Fruit fly (Drosophila melanogaster) whole organism, embryonic: ENCODE results near the gene Bx.

Source experiments
- CG10267 ChIP-seq: fragments of 200-800 bp; sonication (Bioruptor generic); optimal IDR thresholded peaks from 2 replicates; lab custom pipeline; 2018; ENCODE audit warnings: missing biosample characterization, mild to moderate bottlenecking, missing genetic modification characterization, moderate library complexity
- CG13123 ChIP-seq: fragments of 200-800 bp; sonication (Bioruptor generic); optimal IDR thresholded peaks from 2 replicates; lab custom pipeline; 2016; ENCODE audit warnings: missing biosample characterization, missing genetic modification characterization
- CG13424 ChIP-seq: fragments of 200-800 bp; sonication (Bioruptor generic); optimal IDR thresholded peaks from 2 replicates; lab custom pipeline; 2019; ENCODE audit warnings: missing biosample characterization, mild to moderate bottlenecking, missing genetic modification characterization, moderate library complexity
- CG14014 ChIP-seq: fragments of 200-800 bp; sonication (Bioruptor generic); IDR thresholded peaks from 2 replicates; pipeline ENCODE4 v1.3.6; 2022; ENCODE audit warnings: missing biosample characterization, missing genetic modification characterization
- CG15269 ChIP-seq: fragments of 200-800 bp; sonication (Bioruptor generic); optimal IDR thresholded peaks from 2 replicates; lab custom pipeline; 2018; ENCODE audit warnings: missing biosample characterization, mild to moderate bottlenecking, missing genetic modification characterization, moderate library complexity
- CG17186 ChIP-seq: fragments of 200-800 bp; sonication (Bioruptor generic); optimal IDR thresholded peaks from 3 replicates; lab custom pipeline; 2017; ENCODE audit warnings: missing biosample characterization, missing genetic modification reagents, missing genetic modification characterization
- CG17328 ChIP-seq: fragments of 200-800 bp; sonication (Bioruptor generic); IDR thresholded peaks from 2 replicates; pipeline ENCODE4 v1.3.6; 2022; ENCODE audit warnings: missing biosample characterization, missing genetic modification characterization
- CG2712 ChIP-seq: fragments of 200-800 bp; optimal IDR thresholded peaks from 3 replicates; lab custom pipeline; 2019; ENCODE audit warnings: missing biosample characterization, mild to moderate bottlenecking, missing genetic modification characterization, moderate library complexity
- CG31441 ChIP-seq: fragments of 200-800 bp; sonication (Bioruptor generic); IDR thresholded peaks from 2 replicates; pipeline ENCODE4 v1.3.6; 2022; ENCODE audit warnings: missing biosample characterization, missing genetic modification characterization
- CG3847 ChIP-seq: fragments of 200-800 bp; sonication (Bioruptor generic); IDR thresholded peaks from 2 replicates; pipeline ENCODE4 v1.3.6; 2022; ENCODE audit warnings: missing biosample characterization, missing genetic modification characterization
- CG6791 ChIP-seq: fragments of 200-800 bp; sonication (Bioruptor generic); IDR thresholded peaks from 3 replicates; pipeline ENCODE4 v1.3.6; 2022; ENCODE audit warnings: missing biosample characterization, missing genetic modification characterization; ENCODE audit not compliant: partially characterized antibody
- CG7372 ChIP-seq: fragments of 200-800 bp; sonication (Bioruptor generic); IDR thresholded peaks from 2 replicates; pipeline ENCODE4 v1.3.6; 2022; ENCODE audit warnings: missing biosample characterization, missing genetic modification characterization
- CG7963 ChIP-seq: fragments of 200-800 bp; sonication (Bioruptor generic); IDR thresholded peaks from 3 replicates; pipeline ENCODE4 v1.3.6; 2022; ENCODE audit warnings: missing biosample characterization, missing genetic modification characterization; ENCODE audit not compliant: partially characterized antibody
- CG7987 ChIP-seq: fragments of 200-800 bp; sonication (Bioruptor generic); optimal IDR thresholded peaks from 2 replicates; lab custom pipeline; 2018; ENCODE audit warnings: missing biosample characterization, mild to moderate bottlenecking, missing genetic modification characterization, moderate library complexity
- CrebB ChIP-seq: fragments of 200-800 bp; sonication (Bioruptor generic); optimal IDR thresholded peaks from 3 replicates; lab custom pipeline; 2018; ENCODE audit warnings: missing biosample characterization, mild to moderate bottlenecking, missing genetic modification characterization
- D ChIP-seq, 2 experiments: fragments of 200-800 bp in 1 of 2; fragments of >200 bp in 1 of 2; sonication (Bioruptor generic) in 1 of 2; optimal IDR thresholded peaks; 2 replicates in 1 of 2; 3 replicates in 1 of 2; lab custom pipeline; 2017; ENCODE audit warnings: mild to moderate bottlenecking in 1 of 2, missing biosample characterization in 1 of 2, missing genetic modification characterization in 1 of 2, missing genetic modification reagents in 1 of 2
- Elba2 ChIP-seq: fragments of 200-800 bp; sonication (Bioruptor generic); optimal IDR thresholded peaks from 3 replicates; lab custom pipeline; 2016; ENCODE audit warnings: missing biosample characterization, missing genetic modification characterization
- Hr78 ChIP-seq, 2 experiments: fragments of 200-800 bp in 1 of 2; fragments of >200 bp in 1 of 2; sonication (Bioruptor generic) in 1 of 2; optimal IDR thresholded peaks; 2 replicates each; lab custom pipeline; 2017 to 2019; ENCODE audit warnings: missing biosample characterization in 2 of 2, missing genetic modification characterization in 2 of 2, mild to moderate bottlenecking in 1 of 2, moderate library complexity in 1 of 2
- Jarid2 ChIP-seq: fragments of 200-800 bp; sonication (Bioruptor generic); optimal IDR thresholded peaks from 3 replicates; lab custom pipeline; 2017; ENCODE audit warnings: mild to moderate bottlenecking, missing biosample characterization, missing genetic modification reagents, missing genetic modification characterization
- MESR4 ChIP-seq: fragments of 200-800 bp; sonication (Bioruptor generic); optimal IDR thresholded peaks from 2 replicates; lab custom pipeline; 2018; ENCODE audit warnings: missing biosample characterization, mild to moderate bottlenecking, missing genetic modification characterization, moderate library complexity
- Opbp ChIP-seq: fragments of 200-800 bp; sonication (Bioruptor generic); IDR thresholded peaks from 3 replicates; pipeline ENCODE4 v1.3.6; 2022; ENCODE audit warnings: missing biosample characterization, missing genetic modification characterization; ENCODE audit not compliant: partially characterized antibody
- Ravus ChIP-seq: fragments of 200-800 bp; sonication (Bioruptor generic); IDR thresholded peaks from 2 replicates; pipeline ENCODE4 v1.3.6; 2022; ENCODE audit warnings: missing biosample characterization, missing genetic modification characterization
- Sox102F ChIP-seq: fragments of 200-800 bp; sonication (Bioruptor generic); optimal IDR thresholded peaks from 2 replicates; lab custom pipeline; 2018; ENCODE audit warnings: missing biosample characterization, mild to moderate bottlenecking, missing genetic modification characterization, moderate library complexity
- Spps ChIP-seq: fragments of 200-800 bp; sonication (Bioruptor generic); optimal IDR thresholded peaks from 2 replicates; lab custom pipeline; 2018; ENCODE audit warnings: missing biosample characterization, mild to moderate bottlenecking, missing genetic modification characterization
- Taf1 ChIP-seq: fragments of 200-800 bp; sonication (Bioruptor generic); IDR thresholded peaks from 2 replicates; pipeline ENCODE4 v1.3.6; 2022; ENCODE audit warnings: missing biosample characterization, missing genetic modification characterization
- Tbp ChIP-seq: fragments of >200 bp; optimal IDR thresholded peaks from 2 replicates; lab custom pipeline; 2018; ENCODE audit warnings: missing biosample characterization, missing genetic modification characterization
- Vsx1 ChIP-seq: fragments of 200-800 bp; sonication (Bioruptor generic); optimal IDR thresholded peaks from 2 replicates; lab custom pipeline; 2017; ENCODE audit warnings: missing biosample characterization, mild to moderate bottlenecking, missing genetic modification characterization, missing genetic modification reagents
- aop ChIP-seq: fragments of 200-800 bp; sonication (Bioruptor generic); IDR thresholded peaks from 2 replicates; pipeline ENCODE4 v1.3.6; 2022; ENCODE audit warnings: missing biosample characterization, missing genetic modification characterization
- corto ChIP-seq: fragments of 200-800 bp; sonication (Bioruptor generic); optimal IDR thresholded peaks from 2 replicates; lab custom pipeline; 2016; ENCODE audit warnings: missing biosample characterization, mild to moderate bottlenecking, missing genetic modification characterization, moderate library complexity
- croc ChIP-seq: fragments of 200-800 bp; sonication (Bioruptor generic); conservative IDR thresholded peaks from 3 replicates; pipeline ENCODE4 v1.3.6; 2022; ENCODE audit warnings: missing biosample characterization, missing genetic modification characterization
- dm ChIP-seq: fragments of 200-800 bp; sonication (Bioruptor generic); optimal IDR thresholded peaks from 3 replicates; lab custom pipeline; 2016; ENCODE audit warnings: missing biosample characterization, missing genetic modification characterization
- dpn ChIP-seq, 2 experiments: fragments of 200-800 bp; sonication (Bioruptor generic); optimal IDR thresholded peaks; 3 replicates each; lab custom pipeline; 2016; ENCODE audit warnings: missing biosample characterization in 2 of 2, missing genetic modification characterization in 2 of 2
- fd3F ChIP-seq: fragments of 200-800 bp; sonication (Bioruptor generic); optimal IDR thresholded peaks from 2 replicates; lab custom pipeline; 2018; ENCODE audit warnings: missing biosample characterization, mild to moderate bottlenecking, missing genetic modification characterization, moderate library complexity
- hb ChIP-seq: fragments of 200-800 bp; sonication (Bioruptor generic); IDR thresholded peaks from 3 replicates; pipeline ENCODE4 v1.3.6; 2022; ENCODE audit warnings: missing biosample characterization, missing genetic modification characterization; ENCODE audit not compliant: partially characterized antibody
- hbn ChIP-seq: fragments of 200-800 bp; sonication (Bioruptor generic); IDR thresholded peaks from 2 replicates; pipeline ENCODE4 v1.3.6; 2022; ENCODE audit warnings: missing biosample characterization, missing genetic modification characterization; ENCODE audit not compliant: partially characterized antibody
- hkb ChIP-seq, 2 experiments: fragments of 200-800 bp in 1 of 2; fragments of >200 bp in 1 of 2; sonication (Bioruptor generic) in 1 of 2; IDR thresholded peaks in 1 of 2; optimal IDR thresholded peaks in 1 of 2; 2 replicates each; pipeline versions ENCODE4 v1.3.6 to Lab custom; 2017 to 2022; ENCODE audit warnings: missing biosample characterization in 1 of 2, missing genetic modification characterization in 1 of 2
- insv ChIP-seq, 2 experiments: fragments of 200-800 bp; sonication (Bioruptor generic); optimal IDR thresholded peaks; 3 replicates each; lab custom pipeline; 2016 to 2018; ENCODE audit warnings: missing biosample characterization in 2 of 2, missing genetic modification characterization in 2 of 2
- jigr1 ChIP-seq: fragments of 200-800 bp; sonication (Bioruptor generic); IDR thresholded peaks from 3 replicates; pipeline ENCODE4 v1.3.6; 2022; ENCODE audit warnings: missing biosample characterization, missing genetic modification characterization
- odd ChIP-seq: fragments of 200-800 bp; sonication (Bioruptor generic); optimal IDR thresholded peaks from 2 replicates; lab custom pipeline; 2017; ENCODE audit warnings: missing biosample characterization, mild to moderate bottlenecking, missing genetic modification characterization
- pfk ChIP-seq: fragments of 200-800 bp; sonication (Bioruptor generic); optimal IDR thresholded peaks from 2 replicates; lab custom pipeline; 2018; ENCODE audit warnings: missing biosample characterization, mild to moderate bottlenecking, missing genetic modification characterization, moderate library complexity
- pnt ChIP-seq: fragments of 200-800 bp; sonication (Bioruptor generic); optimal IDR thresholded peaks from 3 replicates; lab custom pipeline; 2016; ENCODE audit warnings: missing biosample characterization, missing genetic modification characterization
- prd ChIP-seq, 3 experiments: fragments of >200 bp in 2 of 3; fragments of 200-800 bp in 1 of 3; sonication (Bioruptor generic) in 1 of 3; optimal IDR thresholded peaks in 2 of 3; IDR thresholded peaks in 1 of 3; 2 replicates in 2 of 3; 3 replicates in 1 of 3; pipeline versions ENCODE4 v1.3.6 to Lab custom; 2017 to 2022; ENCODE audit warnings: missing biosample characterization in 1 of 3, missing genetic modification characterization in 1 of 3
- psq ChIP-seq: fragments of 200-800 bp; sonication (Bioruptor generic); optimal IDR thresholded peaks from 2 replicates; lab custom pipeline; 2017; ENCODE audit warnings: missing biosample characterization, missing genetic modification characterization
- pum ChIP-seq: fragments of 200-800 bp; sonication (Bioruptor generic); optimal IDR thresholded peaks from 2 replicates; lab custom pipeline; 2016; ENCODE audit warnings: missing biosample characterization, missing genetic modification characterization
- slbo ChIP-seq: fragments of 200-800 bp; sonication (Bioruptor generic); IDR thresholded peaks from 2 replicates; pipeline ENCODE4 v1.3.6; 2022; ENCODE audit warnings: missing biosample characterization, missing genetic modification characterization
- sna ChIP-seq: fragments of 200-800 bp; sonication (Bioruptor generic); IDR thresholded peaks from 2 replicates; pipeline ENCODE4 v1.3.6; 2022; ENCODE audit warnings: missing biosample characterization, missing genetic modification characterization; ENCODE audit not compliant: partially characterized antibody
- sob ChIP-seq: fragments of 200-800 bp; sonication (Bioruptor generic); IDR thresholded peaks from 2 replicates; pipeline ENCODE4 v1.3.6; 2022; ENCODE audit warnings: missing biosample characterization, missing genetic modification characterization
- sug ChIP-seq: fragments of 200-800 bp; optimal IDR thresholded peaks from 2 replicates; lab custom pipeline; 2019; ENCODE audit warnings: missing biosample characterization, mild to moderate bottlenecking, missing genetic modification characterization, moderate library complexity

Gene Bx

dm6 chrX:18512271-18512679 lies 3.0 kb upstream of the Bx start, which contains the start of gene Ggt-1 (continued):
- TF ChIP-seq CG10267 (tag; lab: Kevin White, UChicago) (no peak), insv (GFP tag; optimal IDR thresholded peaks at IDR 0.05; lab: Kevin White, UChicago) (no peak), corto (GFP tag; lab: Kevin White, UChicago) (no peak), CG7963 (GFP tag; lab: Robert Waterston, UW) (peak; percentile 92), CG17186 (peak; percentile 87), pfk (GFP tag; lab: Kevin White, UChicago) (peak; percentile 94), odd (GFP tag; lab: Kevin White, UChicago) (no peak), Opbp (GFP tag; lab: Robert Waterston, UW) (peak; percentile 93), CG14014 (no peak), Spps (tag; lab: Kevin White, UChicago) (no peak), Hr78 (GFP tag; optimal IDR thresholded peaks at IDR 0.05; lab: Kevin White, UChicago) (peak in 1 of 2 experiments; percentile 9), CG7987 (GFP tag; lab: Kevin White, UChicago) (no peak), prd (optimal IDR thresholded peaks at IDR 0.05; lab: Kevin White, UChicago) (no peak), prd (GFP tag; IDR thresholded peaks at IDR 0.05; lab: Robert Waterston, UW) (no peak), Elba2 (GFP tag; lab: Kevin White, UChicago) (no peak), CG31441 (GFP tag; lab: Robert Waterston, UW) (peak; percentile 23; the same call in 1 of the 2 replicates), Ravus (no peak), Vsx1 (GFP tag; lab: Kevin White, UChicago) (no peak), Jarid2 (GFP tag; lab: Kevin White, UChicago) (peak; percentile 72), dm (GFP tag; lab: Kevin White, UChicago) (no peak), hkb (optimal IDR thresholded peaks at IDR 0.05; lab: Kevin White, UChicago) (no peak), hkb (GFP tag; IDR thresholded peaks at IDR 0.05; lab: Robert Waterston, UW) (peak; percentile 25; the same call in 1 of the 2 replicates), CG2712 (tag; lab: Kevin White, UChicago) (peak; percentile 20), Sox102F (GFP tag; lab: Kevin White, UChicago) (no peak), pum (no peak), CG13123 (GFP tag; lab: Kevin White, UChicago) (no peak), CG6791 (GFP tag; lab: Robert Waterston, UW) (peak; percentile 95), pnt (GFP tag; lab: Kevin White, UChicago) (no peak), CG3847 (GFP tag; lab: Robert Waterston, UW) (0 out of 2 replicates have a peak, but pooled peaks have one; percentile 25), sob (GFP tag; lab: Robert Waterston, UW) (peak; percentile 49; the same call in 1 of the 2 replicates), hb (GFP tag; lab: Robert Waterston, UW) (peak; percentile 94), aop (GFP tag; lab: Robert Waterston, UW) (no peak), sna (GFP tag; lab: Robert Waterston, UW) (peak; percentile 92), Taf1 (GFP tag; lab: Robert Waterston, UW) (no peak), fd3F (GFP tag; lab: Kevin White, UChicago) (no peak), croc (no peak), dpn (GFP tag; optimal IDR thresholded peaks at IDR 0.05; lab: Kevin White, UChicago) (no peak), CG17328 (GFP tag; lab: Robert Waterston, UW) (no peak), hbn (peak; percentile 89), psq (GFP tag; lab: Kevin White, UChicago) (no peak), Tbp (no peak), MESR4 (GFP tag; lab: Kevin White, UChicago) (peak; percentile 19), D (optimal IDR thresholded peaks at IDR 0.05; lab: Kevin White, UChicago) (no peak), D (GFP tag; optimal IDR thresholded peaks at IDR 0.05; lab: Kevin White, UChicago) (no peak), sug (tag; lab: Kevin White, UChicago) (peak; percentile 46), CrebB (peak; percentile 22), jigr1 (GFP tag; lab: Robert Waterston, UW) (no peak), CG7372 (GFP tag; lab: Robert Waterston, UW) (no peak), CG15269 (tag; lab: Kevin White, UChicago) (no peak), slbo (GFP tag; lab: Robert Waterston, UW) (no peak), CG13424 (tag; lab: Kevin White, UChicago) (no peak)
